Fruit fly (Drosophila melanogaster) whole organism, embryonic: ENCODE results near the gene CG12507.
A peak's percentile ranks its signal among the peaks of the same experiment; 100 is the strongest.

Experiments
- CG11247 ChIP-seq: fragments of 200-800 bp; sonication (Bioruptor generic); IDR thresholded peaks from 2 replicates; pipeline ENCODE4 v1.3.6; 2022; ENCODE audit warnings: missing biosample characterization, missing genetic modification characterization
- CG12299 ChIP-seq: fragments of 200-800 bp; sonication (Bioruptor generic); optimal IDR thresholded peaks from 2 replicates; lab custom pipeline; 2018; ENCODE audit warnings: missing biosample characterization, mild to moderate bottlenecking, missing genetic modification characterization
- CG13775 ChIP-seq: fragments of 200-800 bp; sonication (Bioruptor generic); optimal IDR thresholded peaks from 3 replicates; lab custom pipeline; 2017; ENCODE audit warnings: missing biosample characterization, mild to moderate bottlenecking, missing genetic modification characterization
- CG13894 ChIP-seq: fragments of 200-800 bp; sonication (Bioruptor generic); optimal IDR thresholded peaks from 3 replicates; lab custom pipeline; 2018; ENCODE audit warnings: missing biosample characterization, mild to moderate bottlenecking, missing genetic modification characterization, moderate library complexity
- CG14710 ChIP-seq: fragments of 200-800 bp; sonication (Bioruptor generic); optimal IDR thresholded peaks from 3 replicates; lab custom pipeline; 2019; ENCODE audit warnings: missing biosample characterization, mild to moderate bottlenecking, missing genetic modification characterization, moderate library complexity
- CG15479 ChIP-seq: fragments of 200-800 bp; sonication (Bioruptor generic); optimal IDR thresholded peaks from 3 replicates; lab custom pipeline; 2019; ENCODE audit warnings: missing biosample characterization, mild to moderate bottlenecking, missing genetic modification characterization, moderate library complexity
- CG1603 ChIP-seq: fragments of 200-800 bp; sonication (Bioruptor generic); optimal IDR thresholded peaks from 2 replicates; lab custom pipeline; 2019; ENCODE audit warnings: missing biosample characterization, mild to moderate bottlenecking, missing genetic modification characterization, moderate library complexity
- CG17359 ChIP-seq: fragments of 200-800 bp; sonication (Bioruptor generic); optimal IDR thresholded peaks from 3 replicates; lab custom pipeline; 2018; ENCODE audit warnings: missing biosample characterization, mild to moderate bottlenecking, missing genetic modification characterization, moderate library complexity
- CG17361 ChIP-seq: fragments of 200-800 bp; sonication (Bioruptor generic); IDR thresholded peaks from 3 replicates; pipeline ENCODE4 v1.3.6; 2022; ENCODE audit warnings: missing biosample characterization, missing genetic modification characterization
- CG17829 ChIP-seq: fragments of 200-800 bp; optimal IDR thresholded peaks from 2 replicates; lab custom pipeline; 2019; ENCODE audit warnings: missing biosample characterization, mild to moderate bottlenecking, missing genetic modification characterization, moderate library complexity
- CG18262 ChIP-seq: fragments of 200-800 bp; optimal IDR thresholded peaks from 3 replicates; lab custom pipeline; 2019; ENCODE audit warnings: missing biosample characterization, mild to moderate bottlenecking, missing genetic modification characterization, moderate library complexity
- CG2129 ChIP-seq: fragments of 200-800 bp; sonication (Bioruptor generic); IDR thresholded peaks from 2 replicates; pipeline ENCODE4 v1.3.6; 2022; ENCODE audit warnings: missing biosample characterization, missing genetic modification characterization; ENCODE audit not compliant: partially characterized antibody
- CG2199 ChIP-seq: fragments of 200-800 bp; sonication (Bioruptor generic); IDR thresholded peaks from 3 replicates; pipeline ENCODE4 v1.3.6; 2022; ENCODE audit warnings: missing biosample characterization, missing genetic modification characterization
- CG2712 ChIP-seq: fragments of 200-800 bp; optimal IDR thresholded peaks from 3 replicates; lab custom pipeline; 2019; ENCODE audit warnings: missing biosample characterization, mild to moderate bottlenecking, missing genetic modification characterization, moderate library complexity
- CG33557 ChIP-seq: fragments of 200-800 bp; sonication (Bioruptor generic); optimal IDR thresholded peaks from 2 replicates; lab custom pipeline; 2019; ENCODE audit warnings: missing biosample characterization, mild to moderate bottlenecking, missing genetic modification characterization, moderate library complexity
- CG4820 ChIP-seq: fragments of 200-800 bp; sonication (Bioruptor generic); optimal IDR thresholded peaks from 3 replicates; lab custom pipeline; 2016; ENCODE audit warnings: missing biosample characterization, missing genetic modification characterization
- CG5245 ChIP-seq: fragments of 200-800 bp; sonication (Bioruptor generic); optimal IDR thresholded peaks from 3 replicates; lab custom pipeline; 2016; ENCODE audit warnings: missing biosample characterization, missing genetic modification characterization
- CG5953 ChIP-seq: fragments of 200-800 bp; sonication (Bioruptor generic); IDR thresholded peaks from 2 replicates; pipeline ENCODE4 v1.3.6; 2022; ENCODE audit warnings: missing biosample characterization, missing genetic modification characterization
- CG6272 ChIP-seq: fragments of 200-800 bp; sonication (Bioruptor generic); IDR thresholded peaks from 2 replicates; pipeline ENCODE4 v1.3.6; 2022; ENCODE audit warnings: missing biosample characterization, missing genetic modification characterization
- CG7786 ChIP-seq: fragments of 200-800 bp; sonication (Bioruptor generic); optimal IDR thresholded peaks from 2 replicates; lab custom pipeline; 2016; ENCODE audit warnings: missing biosample characterization, missing genetic modification characterization
- CG9817 ChIP-seq: fragments of 200-800 bp; sonication (Bioruptor generic); optimal IDR thresholded peaks from 2 replicates; lab custom pipeline; 2018; ENCODE audit warnings: missing biosample characterization, mild to moderate bottlenecking, missing genetic modification characterization, moderate library complexity
- CTCF ChIP-seq: fragments of 200-800 bp; sonication (Bioruptor generic); optimal IDR thresholded peaks from 2 replicates; lab custom pipeline; 2017; ENCODE audit warnings: missing biosample characterization, mild to moderate bottlenecking, missing genetic modification characterization, moderate library complexity
- Dip2 ChIP-seq: fragments of 200-800 bp; sonication (Bioruptor generic); IDR thresholded peaks from 2 replicates; pipeline ENCODE4 v1.3.6; 2022; ENCODE audit warnings: missing biosample characterization, missing genetic modification characterization
- GATAe ChIP-seq: fragments of 200-800 bp; sonication (Bioruptor generic); conservative IDR thresholded peaks from 2 replicates; pipeline ENCODE4 v1.3.6; 2022; ENCODE audit warnings: missing biosample characterization, missing genetic modification characterization
- Jarid2 ChIP-seq: fragments of 200-800 bp; sonication (Bioruptor generic); optimal IDR thresholded peaks from 3 replicates; lab custom pipeline; 2017; ENCODE audit warnings: mild to moderate bottlenecking, missing biosample characterization, missing genetic modification reagents, missing genetic modification characterization
- Nf-YB ChIP-seq: fragments of 200-800 bp; sonication (Bioruptor generic); optimal IDR thresholded peaks from 3 replicates; lab custom pipeline; 2019; ENCODE audit warnings: missing biosample characterization, mild to moderate bottlenecking, missing genetic modification characterization, moderate library complexity
- Nf-YC ChIP-seq: fragments of 200-800 bp; optimal IDR thresholded peaks from 3 replicates; lab custom pipeline; 2019; ENCODE audit warnings: missing biosample characterization, mild to moderate bottlenecking, missing genetic modification characterization, moderate library complexity
- NfI ChIP-seq: fragments of 200-800 bp; sonication (Bioruptor generic); optimal IDR thresholded peaks from 3 replicates; lab custom pipeline; 2018; ENCODE audit warnings: missing biosample characterization, mild to moderate bottlenecking, missing genetic modification characterization, moderate library complexity
- PHDP ChIP-seq: fragments of 200-800 bp; sonication (Bioruptor generic); optimal IDR thresholded peaks from 3 replicates; lab custom pipeline; 2018; ENCODE audit warnings: missing biosample characterization, mild to moderate bottlenecking, missing genetic modification characterization, moderate library complexity
- Side ChIP-seq: fragments of 200-800 bp; sonication (Bioruptor generic); optimal IDR thresholded peaks from 2 replicates; lab custom pipeline; 2016; ENCODE audit warnings: missing biosample characterization, missing genetic modification characterization
- Xbp1 ChIP-seq: fragments of 200-800 bp; sonication (Bioruptor generic); optimal IDR thresholded peaks from 3 replicates; lab custom pipeline; 2016; ENCODE audit warnings: missing biosample characterization, mild to moderate bottlenecking, missing genetic modification characterization
- chm ChIP-seq: fragments of 200-800 bp; sonication (Bioruptor generic); IDR thresholded peaks from 2 replicates; pipeline ENCODE4 v1.3.6; 2022; ENCODE audit warnings: missing biosample characterization, missing genetic modification characterization
- dmrt11E ChIP-seq: fragments of 200-800 bp; sonication (Bioruptor generic); optimal IDR thresholded peaks from 3 replicates; lab custom pipeline; 2018; ENCODE audit warnings: missing biosample characterization, mild to moderate bottlenecking, missing genetic modification characterization, moderate library complexity
- dmrt99B ChIP-seq: fragments of 200-800 bp; sonication (Bioruptor generic); optimal IDR thresholded peaks from 2 replicates; lab custom pipeline; 2018; ENCODE audit warnings: missing biosample characterization, mild to moderate bottlenecking, missing genetic modification characterization, moderate library complexity
- dysf ChIP-seq: fragments of 200-800 bp; sonication (Bioruptor generic); IDR thresholded peaks from 3 replicates; pipeline ENCODE4 v1.3.6; 2022; ENCODE audit warnings: missing biosample characterization, missing genetic modification characterization
- ewg ChIP-seq: fragments of 200-800 bp; sonication (Bioruptor generic); optimal IDR thresholded peaks from 3 replicates; lab custom pipeline; 2017; ENCODE audit warnings: mild to moderate bottlenecking, missing biosample characterization, missing genetic modification reagents, missing genetic modification characterization
- gem ChIP-seq: fragments of 200-800 bp; sonication (Bioruptor generic); optimal IDR thresholded peaks from 2 replicates; lab custom pipeline; 2019; ENCODE audit warnings: missing biosample characterization, mild to moderate bottlenecking, missing genetic modification characterization, moderate library complexity
- grau ChIP-seq: fragments of 200-800 bp; optimal IDR thresholded peaks from 3 replicates; lab custom pipeline; 2019; ENCODE audit warnings: missing biosample characterization, mild to moderate bottlenecking, missing genetic modification characterization, moderate library complexity
- insv ChIP-seq, 2 experiments: fragments of 200-800 bp; sonication (Bioruptor generic); optimal IDR thresholded peaks; 3 replicates each; lab custom pipeline; 2016 to 2018; ENCODE audit warnings: missing biosample characterization in 2 of 2, missing genetic modification characterization in 2 of 2
- mirr ChIP-seq: fragments of 200-800 bp; sonication (Bioruptor generic); optimal IDR thresholded peaks from 3 replicates; lab custom pipeline; 2018; ENCODE audit warnings: missing biosample characterization, mild to moderate bottlenecking, missing genetic modification characterization
- nmo ChIP-seq: fragments of 200-800 bp; sonication (Bioruptor generic); optimal IDR thresholded peaks from 2 replicates; lab custom pipeline; 2018; ENCODE audit warnings: missing biosample characterization, mild to moderate bottlenecking, missing genetic modification characterization, moderate library complexity
- pfk ChIP-seq: fragments of 200-800 bp; sonication (Bioruptor generic); optimal IDR thresholded peaks from 2 replicates; lab custom pipeline; 2018; ENCODE audit warnings: missing biosample characterization, mild to moderate bottlenecking, missing genetic modification characterization, moderate library complexity
- pros ChIP-seq: fragments of 200-800 bp; sonication (Bioruptor generic); optimal IDR thresholded peaks from 3 replicates; lab custom pipeline; 2019; ENCODE audit warnings: missing biosample characterization, mild to moderate bottlenecking, missing genetic modification characterization, moderate library complexity
- pum ChIP-seq: fragments of 200-800 bp; sonication (Bioruptor generic); optimal IDR thresholded peaks from 2 replicates; lab custom pipeline; 2016; ENCODE audit warnings: missing biosample characterization, missing genetic modification characterization
- run ChIP-seq: fragments of 200-800 bp; sonication (Bioruptor generic); optimal IDR thresholded peaks from 3 replicates; lab custom pipeline; 2018; ENCODE audit warnings: missing biosample characterization, mild to moderate bottlenecking, missing genetic modification characterization
- sens ChIP-seq: fragments of 200-800 bp; sonication (Bioruptor generic); peaks from one replicate; lab custom pipeline; 2016; ENCODE audit warnings: missing biosample characterization, missing genetic modification characterization
- sqz ChIP-seq: fragments of 200-800 bp; sonication (Bioruptor generic); optimal IDR thresholded peaks from 3 replicates; lab custom pipeline; 2018; ENCODE audit warnings: missing biosample characterization, mild to moderate bottlenecking, missing genetic modification characterization
- stwl ChIP-seq: fragments of 200-800 bp; sonication (Bioruptor generic); optimal IDR thresholded peaks from 3 replicates; lab custom pipeline; 2018; ENCODE audit warnings: missing biosample characterization, mild to moderate bottlenecking, missing genetic modification characterization, moderate library complexity
- z ChIP-seq: fragments of 200-800 bp; sonication (Bioruptor generic); IDR thresholded peaks from 3 replicates; pipeline ENCODE4 v1.3.6; 2022; ENCODE audit warnings: missing biosample characterization, missing genetic modification characterization

Gene CG12507

dm6 chrX:16244731-16245130, 21.6 kb downstream of the CG12507 start (continued):
- TF ChIP-seq CG13894, result no peak
- peak; percentile 13 for TF ChIP-seq gem
- TF ChIP-seq insv (GFP tag; optimal IDR thresholded peaks at IDR 0.05; lab: Kevin White, UChicago), result peak in 1 of 2 experiments; percentile 1
- no peak for TF ChIP-seq CG14710 (tag; lab: Kevin White, UChicago)
- peak; percentile 37 for TF ChIP-seq Xbp1 (GFP tag; lab: Kevin White, UChicago)
- TF ChIP-seq PHDP (tag; lab: Kevin White, UChicago), result peak; percentile 17
- TF ChIP-seq CTCF, result peak; percentile 95
- TF ChIP-seq CG2712 (tag; lab: Kevin White, UChicago), result peak; percentile 19
- peak; percentile 0 for TF ChIP-seq nmo (GFP tag; lab: Kevin White, UChicago)
- TF ChIP-seq NfI, result peak; percentile 3
- peak; percentile 41; the same call in 1 of the 2 replicates for TF ChIP-seq CG11247 (GFP tag; lab: Robert Waterston, UW)
- peak; percentile 20 for TF ChIP-seq CG18262 (tag; lab: Kevin White, UChicago)
- TF ChIP-seq CG17361, result 0 out of 3 replicates have a peak, but pooled peaks have one; percentile 25
- TF ChIP-seq CG1603, result peak; percentile 17
- TF ChIP-seq dmrt99B, result peak; percentile 2
- peak; percentile 18 for TF ChIP-seq CG5245 (GFP tag; lab: Kevin White, UChicago)
- TF ChIP-seq dysf, result 0 out of 3 replicates have a peak, but pooled peaks have one; percentile 24
- peak; percentile 19 for TF ChIP-seq grau (tag; lab: Kevin White, UChicago)
- TF ChIP-seq stwl (tag; lab: Kevin White, UChicago), result peak; percentile 41
- TF ChIP-seq pum (GFP tag; lab: Kevin White, UChicago), result no peak
- peak; percentile 22 for TF ChIP-seq dmrt11E
- no peak for TF ChIP-seq z (GFP tag; lab: Robert Waterston, UW)
- no peak for TF ChIP-seq pros (GFP tag; lab: Kevin White, UChicago)
- no peak for TF ChIP-seq pfk (GFP tag; lab: Kevin White, UChicago)
- TF ChIP-seq CG17359, result peak; percentile 23
- TF ChIP-seq Dip2, result peak; percentile 86
- TF ChIP-seq CG7786 (GFP tag; lab: Kevin White, UChicago), result no peak
- TF ChIP-seq chm (GFP tag; lab: Robert Waterston, UW), result no peak
- no peak for TF ChIP-seq sqz
- peak; percentile 43 for TF ChIP-seq CG17829
- TF ChIP-seq sens (GFP tag; lab: Kevin White, UChicago), result no peak

DNA sequence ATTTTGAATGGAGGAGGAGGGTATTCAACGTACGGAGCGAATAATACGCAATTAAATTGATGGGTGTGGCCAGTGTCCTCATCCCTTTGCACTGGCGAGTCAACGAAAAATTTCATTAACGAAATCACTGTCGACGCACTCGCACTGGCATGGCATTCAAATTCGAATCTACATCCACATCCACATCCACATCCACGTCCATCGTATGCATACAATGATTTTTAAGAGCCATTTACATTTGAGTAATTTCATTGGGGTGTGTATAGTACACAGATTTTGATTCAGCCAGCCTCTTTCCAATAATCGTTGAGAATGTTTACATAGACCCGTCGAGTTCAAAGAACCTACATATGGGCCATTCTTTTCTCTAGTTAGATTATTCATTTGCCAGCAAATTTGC, 22.3 kb downstream of the CG12507 start:
- TF ChIP-seq CG18262 (tag; lab: Kevin White, UChicago) (no peak), CG2199 (peak; percentile 68; the same call in 1 of the 3 replicates), Nf-YC (tag; lab: Kevin White, UChicago) (peak; percentile 54), Nf-YB (GFP tag; lab: Kevin White, UChicago) (peak; percentile 61)

- no peak for TF ChIP-seq run
- TF ChIP-seq CG4820 (GFP tag; lab: Kevin White, UChicago), result no peak
- TF ChIP-seq Jarid2, result no peak
- no peak for TF ChIP-seq CG9817 (tag; lab: Kevin White, UChicago)
- TF ChIP-seq CG12299 (tag; lab: Kevin White, UChicago), result no peak
- no peak for TF ChIP-seq CG5953 (GFP tag; lab: Robert Waterston, UW)
- no peak for TF ChIP-seq CG33557
- no peak for TF ChIP-seq ewg (GFP tag; lab: Kevin White, UChicago)
- TF ChIP-seq CG13775 (GFP tag; lab: Kevin White, UChicago), result no peak
- TF ChIP-seq CG15479 (GFP tag; lab: Kevin White, UChicago), result peak; percentile 53
- no peak for TF ChIP-seq Side (GFP tag; lab: Kevin White, UChicago)
- TF ChIP-seq GATAe (GFP tag; lab: Robert Waterston, UW), result no peak
- TF ChIP-seq CG2129 (GFP tag; lab: Robert Waterston, UW), result no peak
- no peak for TF ChIP-seq mirr (GFP tag; lab: Kevin White, UChicago)
- TF ChIP-seq CG17829, result no peak
- TF ChIP-seq CG11247 (GFP tag; lab: Robert Waterston, UW), result no peak
- no peak for TF ChIP-seq CG6272 (GFP tag; lab: Robert Waterston, UW)
These were observed 24.4 kb downstream of the CG12507 start for dm6 chrX:16241831-16242451.
